Fruit fly (Drosophila melanogaster) whole organism, embryonic: Measurements from ENCODE around the gene Upf1.

Source experiments
- ATbp ChIP-seq: fragments of 200-800 bp; sonication (Bioruptor generic); optimal IDR thresholded peaks from 2 replicates; lab custom pipeline; 2017; ENCODE audit warnings: missing biosample characterization, mild to moderate bottlenecking, missing genetic modification characterization, missing genetic modification reagents
- Ada2b ChIP-seq: fragments of 200-800 bp; sonication (Bioruptor generic); IDR thresholded peaks from 2 replicates; pipeline ENCODE4 v1.3.6; 2022; ENCODE audit warnings: missing biosample characterization, missing genetic modification characterization
- Bdp1 ChIP-seq: fragments of 200-800 bp; sonication (Bioruptor generic); optimal IDR thresholded peaks from 3 replicates; lab custom pipeline; 2016; ENCODE audit warnings: missing biosample characterization, missing genetic modification characterization
- CG11504 ChIP-seq: fragments of 200-800 bp; sonication (Bioruptor generic); optimal IDR thresholded peaks from 3 replicates; lab custom pipeline; 2019; ENCODE audit warnings: missing biosample characterization, mild to moderate bottlenecking, missing genetic modification characterization, moderate library complexity
- CG13894 ChIP-seq: fragments of 200-800 bp; sonication (Bioruptor generic); optimal IDR thresholded peaks from 3 replicates; lab custom pipeline; 2018; ENCODE audit warnings: missing biosample characterization, mild to moderate bottlenecking, missing genetic modification characterization, moderate library complexity
- CG17568 ChIP-seq: fragments of 200-800 bp; sonication (Bioruptor generic); optimal IDR thresholded peaks from 2 replicates; lab custom pipeline; 2018; ENCODE audit warnings: missing biosample characterization, mild to moderate bottlenecking, missing genetic modification characterization, moderate library complexity
- CG18011 ChIP-seq: fragments of 200-800 bp; sonication (Bioruptor generic); optimal IDR thresholded peaks from 2 replicates; lab custom pipeline; 2017; ENCODE audit warnings: missing biosample characterization, missing genetic modification characterization, mild to moderate bottlenecking, moderate library complexity, missing genotype
- CG18599 ChIP-seq: fragments of 200-800 bp; sonication (Bioruptor generic); optimal IDR thresholded peaks from 3 replicates; lab custom pipeline; 2017; ENCODE audit warnings: missing biosample characterization, missing genetic modification characterization, mild to moderate bottlenecking, moderate library complexity, missing genetic modification reagents
- CG3163 ChIP-seq: fragments of 200-800 bp; sonication (Bioruptor generic); optimal IDR thresholded peaks from 3 replicates; lab custom pipeline; 2016; ENCODE audit warnings: missing biosample characterization, missing genetic modification characterization
- CG32767 ChIP-seq: fragments of 200-800 bp; sonication (Bioruptor generic); IDR thresholded peaks from 2 replicates; pipeline ENCODE4 v1.3.6; 2022; ENCODE audit warnings: missing biosample characterization, missing genetic modification characterization
- CG3847 ChIP-seq: fragments of 200-800 bp; sonication (Bioruptor generic); IDR thresholded peaks from 2 replicates; pipeline ENCODE4 v1.3.6; 2022; ENCODE audit warnings: missing biosample characterization, missing genetic modification characterization
- CG4282 ChIP-seq: fragments of 200-800 bp; sonication (Bioruptor generic); optimal IDR thresholded peaks from 2 replicates; lab custom pipeline; 2016; ENCODE audit warnings: missing biosample characterization, missing genetic modification characterization
- CG4707 ChIP-seq: fragments of 200-800 bp; sonication (Bioruptor generic); optimal IDR thresholded peaks from 2 replicates; lab custom pipeline; 2018; ENCODE audit warnings: missing biosample characterization, mild to moderate bottlenecking, missing genetic modification characterization, moderate library complexity
- CG6683 ChIP-seq: fragments of 200-800 bp; sonication (Bioruptor generic); optimal IDR thresholded peaks from 2 replicates; lab custom pipeline; 2017; ENCODE audit warnings: missing biosample characterization, mild to moderate bottlenecking, missing genetic modification characterization, missing genetic modification reagents
- CG6791 ChIP-seq: fragments of 200-800 bp; sonication (Bioruptor generic); IDR thresholded peaks from 3 replicates; pipeline ENCODE4 v1.3.6; 2022; ENCODE audit warnings: missing biosample characterization, missing genetic modification characterization; ENCODE audit not compliant: partially characterized antibody
- CG7839 ChIP-seq: fragments of 200-800 bp; sonication (Bioruptor generic); optimal IDR thresholded peaks from 3 replicates; lab custom pipeline; 2018; ENCODE audit warnings: missing biosample characterization, mild to moderate bottlenecking, missing genetic modification characterization, moderate library complexity
- CG8089 ChIP-seq: fragments of 200-800 bp; sonication (Bioruptor generic); optimal IDR thresholded peaks from 3 replicates; lab custom pipeline; 2016; ENCODE audit warnings: missing biosample characterization, missing genetic modification characterization
- CG8944 ChIP-seq: fragments of 200-800 bp; sonication (Bioruptor generic); optimal IDR thresholded peaks from 3 replicates; lab custom pipeline; 2016; ENCODE audit warnings: missing biosample characterization, missing genetic modification characterization
- CG9727 ChIP-seq: fragments of 200-800 bp; sonication (Bioruptor generic); optimal IDR thresholded peaks from 3 replicates; lab custom pipeline; 2017; ENCODE audit warnings: missing biosample characterization, mild to moderate bottlenecking, missing genetic modification characterization
- CG9817 ChIP-seq: fragments of 200-800 bp; sonication (Bioruptor generic); optimal IDR thresholded peaks from 2 replicates; lab custom pipeline; 2018; ENCODE audit warnings: missing biosample characterization, mild to moderate bottlenecking, missing genetic modification characterization, moderate library complexity
- Camta ChIP-seq: fragments of 200-800 bp; sonication (Bioruptor generic); optimal IDR thresholded peaks from 2 replicates; lab custom pipeline; 2016; ENCODE audit warnings: missing biosample characterization, missing genetic modification characterization
- Dad ChIP-seq: fragments of 200-800 bp; sonication (Bioruptor generic); optimal IDR thresholded peaks from 3 replicates; lab custom pipeline; 2016; ENCODE audit warnings: missing biosample characterization, missing genetic modification characterization
- Deaf1 ChIP-seq: fragments of 200-800 bp; optimal IDR thresholded peaks from 3 replicates; lab custom pipeline; 2019; ENCODE audit warnings: missing biosample characterization, mild to moderate bottlenecking, missing genetic modification characterization, moderate library complexity
- Drgx ChIP-seq: fragments of 200-800 bp; sonication (Bioruptor generic); IDR thresholded peaks from 2 replicates; pipeline ENCODE4 v1.3.6; 2022; ENCODE audit warnings: missing biosample characterization, missing genetic modification characterization
- HHEX ChIP-seq: fragments of 200-800 bp; sonication (Bioruptor generic); optimal IDR thresholded peaks from 3 replicates; lab custom pipeline; 2017; ENCODE audit warnings: missing biosample characterization, mild to moderate bottlenecking, missing genetic modification characterization, missing genetic modification reagents
- HLH3B ChIP-seq: fragments of 200-800 bp; sonication (Bioruptor generic); IDR thresholded peaks from 2 replicates; pipeline ENCODE4 v1.3.6; 2022; ENCODE audit warnings: missing biosample characterization, missing genetic modification characterization
- HLHmδ ChIP-seq: fragments of 200-800 bp; sonication (Bioruptor generic); optimal IDR thresholded peaks from 2 replicates; lab custom pipeline; 2018; ENCODE audit warnings: missing biosample characterization, mild to moderate bottlenecking, missing genetic modification characterization, moderate library complexity
- Hr78 ChIP-seq, 2 experiments: fragments of 200-800 bp in 1 of 2; fragments of >200 bp in 1 of 2; sonication (Bioruptor generic) in 1 of 2; optimal IDR thresholded peaks; 2 replicates each; lab custom pipeline; 2017 to 2019; ENCODE audit warnings: missing biosample characterization in 2 of 2, missing genetic modification characterization in 2 of 2, mild to moderate bottlenecking in 1 of 2, moderate library complexity in 1 of 2
- MBD-R2 ChIP-seq: fragments of 200-800 bp; sonication (Bioruptor generic); IDR thresholded peaks from 2 replicates; pipeline ENCODE4 v1.3.6; 2022; ENCODE audit warnings: missing biosample characterization, missing genetic modification characterization
- Max ChIP-seq: fragments of 200-800 bp; sonication (Bioruptor generic); optimal IDR thresholded peaks from 2 replicates; lab custom pipeline; 2016; ENCODE audit warnings: missing biosample characterization, mild to moderate bottlenecking, missing genetic modification characterization
- Side ChIP-seq: fragments of 200-800 bp; sonication (Bioruptor generic); optimal IDR thresholded peaks from 2 replicates; lab custom pipeline; 2016; ENCODE audit warnings: missing biosample characterization, missing genetic modification characterization
- Ssrp ChIP-seq: fragments of 200-800 bp; sonication (Bioruptor generic); optimal IDR thresholded peaks from 2 replicates; lab custom pipeline; 2018; ENCODE audit warnings: missing biosample characterization, mild to moderate bottlenecking, missing genetic modification characterization, moderate library complexity
- TFAM ChIP-seq: fragments of 200-800 bp; sonication (Bioruptor generic); optimal IDR thresholded peaks from 2 replicates; lab custom pipeline; 2017; ENCODE audit warnings: missing biosample characterization, missing genetic modification characterization, inconsistent platforms
- Xbp1 ChIP-seq: fragments of 200-800 bp; sonication (Bioruptor generic); optimal IDR thresholded peaks from 3 replicates; lab custom pipeline; 2016; ENCODE audit warnings: missing biosample characterization, mild to moderate bottlenecking, missing genetic modification characterization
- ac ChIP-seq: fragments of 200-800 bp; sonication (Bioruptor generic); optimal IDR thresholded peaks from 3 replicates; lab custom pipeline; 2017; ENCODE audit warnings: missing biosample characterization, mild to moderate bottlenecking, missing genetic modification characterization
- ase ChIP-seq: fragments of 200-800 bp; sonication (Bioruptor generic); IDR thresholded peaks from 3 replicates; pipeline ENCODE4 v1.3.6; 2022; ENCODE audit warnings: missing biosample characterization, missing genetic modification characterization
- chm ChIP-seq: fragments of 200-800 bp; sonication (Bioruptor generic); IDR thresholded peaks from 2 replicates; pipeline ENCODE4 v1.3.6; 2022; ENCODE audit warnings: missing biosample characterization, missing genetic modification characterization
- ci ChIP-seq: fragments of 200-800 bp; sonication (Bioruptor generic); IDR thresholded peaks from 3 replicates; pipeline ENCODE4 v1.3.6; 2022; ENCODE audit warnings: missing biosample characterization, missing genetic modification characterization
- dysf ChIP-seq: fragments of 200-800 bp; sonication (Bioruptor generic); IDR thresholded peaks from 3 replicates; pipeline ENCODE4 v1.3.6; 2022; ENCODE audit warnings: missing biosample characterization, missing genetic modification characterization
- exex ChIP-seq: fragments of 200-800 bp; sonication (Bioruptor generic); optimal IDR thresholded peaks from 4 replicates; lab custom pipeline; 2018; ENCODE audit warnings: missing biosample characterization, mild to moderate bottlenecking, missing genetic modification characterization, moderate library complexity
- fd102C ChIP-seq: fragments of 200-800 bp; sonication (Bioruptor generic); optimal IDR thresholded peaks from 2 replicates; lab custom pipeline; 2018; ENCODE audit warnings: missing biosample characterization, mild to moderate bottlenecking, missing genetic modification characterization, moderate library complexity
- gce ChIP-seq: fragments of 200-800 bp; sonication (Bioruptor generic); IDR thresholded peaks from 3 replicates; pipeline ENCODE4 v1.3.6; 2022; ENCODE audit warnings: missing biosample characterization, missing genetic modification characterization
- kay ChIP-seq: fragments of 200-800 bp; sonication (Bioruptor generic); optimal IDR thresholded peaks from 2 replicates; lab custom pipeline; 2016; ENCODE audit warnings: missing biosample characterization, missing genetic modification characterization
- onecut ChIP-seq: fragments of 200-800 bp; sonication (Bioruptor generic); IDR thresholded peaks from 2 replicates; pipeline ENCODE4 v1.3.6; 2022; ENCODE audit warnings: missing biosample characterization, missing genetic modification characterization
- pb ChIP-seq: fragments of 200-800 bp; sonication (Bioruptor generic); optimal IDR thresholded peaks from 3 replicates; lab custom pipeline; 2016; ENCODE audit warnings: missing biosample characterization, missing genetic modification characterization
- salm ChIP-seq: fragments of 200-800 bp; sonication (Bioruptor generic); optimal IDR thresholded peaks from 2 replicates; lab custom pipeline; 2018; ENCODE audit warnings: missing biosample characterization, mild to moderate bottlenecking, missing genetic modification characterization
- sima ChIP-seq: fragments of 200-800 bp; sonication (Bioruptor generic); optimal IDR thresholded peaks from 2 replicates; lab custom pipeline; 2016; ENCODE audit warnings: missing biosample characterization, missing genetic modification characterization
- sna ChIP-seq: fragments of 200-800 bp; sonication (Bioruptor generic); IDR thresholded peaks from 2 replicates; pipeline ENCODE4 v1.3.6; 2022; ENCODE audit warnings: missing biosample characterization, missing genetic modification characterization; ENCODE audit not compliant: partially characterized antibody
- sob ChIP-seq: fragments of 200-800 bp; sonication (Bioruptor generic); IDR thresholded peaks from 2 replicates; pipeline ENCODE4 v1.3.6; 2022; ENCODE audit warnings: missing biosample characterization, missing genetic modification characterization
- vnd ChIP-seq: fragments of 200-800 bp; sonication (Bioruptor generic); IDR thresholded peaks from 3 replicates; pipeline ENCODE4 v1.3.6; 2022; ENCODE audit warnings: missing biosample characterization, missing genetic modification characterization; ENCODE audit not compliant: partially characterized antibody
- z ChIP-seq: fragments of 200-800 bp; sonication (Bioruptor generic); IDR thresholded peaks from 3 replicates; pipeline ENCODE4 v1.3.6; 2022; ENCODE audit warnings: missing biosample characterization, missing genetic modification characterization

Upf1 gene

dm6 chrX:11925213-11925612 lies 20.0 kb upstream of the Upf1 start (continued):
- TF ChIP-seq onecut (GFP tag; lab: Robert Waterston, UW), result peak; percentile 42; the same call in 1 of the 2 replicates
- peak; percentile 3 for TF ChIP-seq CG9727 (GFP tag; lab: Kevin White, UChicago)
- TF ChIP-seq pb (GFP tag; lab: Kevin White, UChicago), result no peak
- TF ChIP-seq Side (GFP tag; lab: Kevin White, UChicago), result no peak
- no peak for TF ChIP-seq CG7839 (tag; lab: Kevin White, UChicago)
- TF ChIP-seq chm, result no peak
- TF ChIP-seq CG32767, result no peak
- TF ChIP-seq ATbp (GFP tag; lab: Kevin White, UChicago), result peak; percentile 34
- peak; percentile 35 for TF ChIP-seq Xbp1 (GFP tag; lab: Kevin White, UChicago)
- TF ChIP-seq ac (GFP tag; lab: Kevin White, UChicago), result no peak
- peak; percentile 48; the same call in 1 of the 2 replicates for TF ChIP-seq MBD-R2 (GFP tag; lab: Robert Waterston, UW)
- no peak for TF ChIP-seq z (GFP tag; lab: Robert Waterston, UW)
- TF ChIP-seq Bdp1 (GFP tag; lab: Kevin White, UChicago), result no peak
- TF ChIP-seq CG17568 (GFP tag; lab: Kevin White, UChicago), result no peak
- TF ChIP-seq CG8089, result no peak
- TF ChIP-seq CG18599, result peak; percentile 58
- TF ChIP-seq HLHmδ (GFP tag; lab: Kevin White, UChicago), result no peak
- TF ChIP-seq TFAM (GFP tag; lab: Kevin White, UChicago), result no peak
- TF ChIP-seq CG9817 (tag; lab: Kevin White, UChicago), result peak; percentile 50
- peak; percentile 10 for TF ChIP-seq CG18011
- peak; percentile 83 for TF ChIP-seq dysf (GFP tag; lab: Robert Waterston, UW)
- TF ChIP-seq CG13894, result no peak
- no peak for TF ChIP-seq kay (GFP tag; lab: Kevin White, UChicago)
- no peak for TF ChIP-seq CG11504
- TF ChIP-seq ase (GFP tag; lab: Robert Waterston, UW), result peak; percentile 66; the same call in 2 of the 3 replicates
- TF ChIP-seq HLH3B (GFP tag; lab: Robert Waterston, UW), result peak; percentile 69
- peak; percentile 65 for TF ChIP-seq Ada2b (GFP tag; lab: Robert Waterston, UW)
- no peak for TF ChIP-seq Deaf1 (tag; lab: Kevin White, UChicago)
- peak; percentile 75; the same call in 1 of the 3 replicates for TF ChIP-seq gce (GFP tag; lab: Robert Waterston, UW)
- peak; percentile 61 for TF ChIP-seq CG3847
- no peak for TF ChIP-seq CG8944
- TF ChIP-seq Dad (GFP tag; lab: Kevin White, UChicago), result no peak
- TF ChIP-seq CG4282, result no peak
- no peak for TF ChIP-seq sna (GFP tag; lab: Robert Waterston, UW)
- peak; percentile 76; the same call in 2 of the 3 replicates for TF ChIP-seq ci
- no peak; the same call in 1 of the 2 replicates for TF ChIP-seq sob (GFP tag; lab: Robert Waterston, UW)
- TF ChIP-seq vnd (GFP tag; lab: Robert Waterston, UW), result no peak
- TF ChIP-seq CG4707, result no peak
- no peak for TF ChIP-seq Ssrp (tag; lab: Kevin White, UChicago)
- TF ChIP-seq HHEX (GFP tag; lab: Kevin White, UChicago), result peak; percentile 13
- no peak for TF ChIP-seq CG3163
- TF ChIP-seq Hr78 (GFP tag; optimal IDR thresholded peaks at IDR 0.05; lab: Kevin White, UChicago), result no peak
- TF ChIP-seq sima, result no peak
- no peak for TF ChIP-seq Max
- TF ChIP-seq Drgx (GFP tag; lab: Robert Waterston, UW), result peak; percentile 79
- no peak for TF ChIP-seq Camta (GFP tag; lab: Kevin White, UChicago)
- TF ChIP-seq exex, result peak; percentile 6
- TF ChIP-seq salm (tag; lab: Kevin White, UChicago), result no peak
- TF ChIP-seq CG6791, result no peak
- TF ChIP-seq CG6683 (GFP tag; lab: Kevin White, UChicago), result no peak
- no peak for TF ChIP-seq fd102C (GFP tag; lab: Kevin White, UChicago)
